Worm (Caenorhabditis elegans): ENCODE results near the gene mtq-2.
"Not testable (repeated sequence)": the region's sequence is repeated elsewhere in the genome, so short reads cannot be mapped to it uniquely, and the experiment has no call there.

mtq-2 gene

ce11 chrII:2224916-2225315 lies 35.7 kb upstream of the mtq-2 start:
- TF ChIP-seq ceh-28 (tag; optimal IDR thresholded peaks at IDR 0.05) (peak; percentile 60), unc-62 (GFP tag; optimal IDR thresholded peaks at IDR 0.05 in 1 of 2) (peak in 1 of 2 experiments; percentile 27)
- not testable (repeated sequence) for TF ChIP-seq unc-62 (tag; optimal IDR thresholded peaks at IDR 0.05)

- no peak for TF ChIP-seq daf-19 (GFP tag; conservative IDR thresholded peaks at IDR 0.05)
- TF ChIP-seq D1046.2 (GFP tag; IDR thresholded peaks at IDR 0.05): no peak
- TF ChIP-seq jun-1 (tag; optimal IDR thresholded peaks at IDR 0.05): no peak
- TF ChIP-seq daf-16 (GFP tag; optimal IDR thresholded peaks at IDR 0.05): no peak
- no peak for TF ChIP-seq daf-16 (tag; optimal IDR thresholded peaks at IDR 0.05)
- TF ChIP-seq ztf-7 (tag; optimal IDR thresholded peaks at IDR 0.05): no peak
Measured at ce11 chrII:2223467-2223866, 34.2 kb upstream of the mtq-2 start, which contains the start of gene cbs-2. TSS of gene cbs-2 (minus strand) at chrII:2223567.

DNA sequence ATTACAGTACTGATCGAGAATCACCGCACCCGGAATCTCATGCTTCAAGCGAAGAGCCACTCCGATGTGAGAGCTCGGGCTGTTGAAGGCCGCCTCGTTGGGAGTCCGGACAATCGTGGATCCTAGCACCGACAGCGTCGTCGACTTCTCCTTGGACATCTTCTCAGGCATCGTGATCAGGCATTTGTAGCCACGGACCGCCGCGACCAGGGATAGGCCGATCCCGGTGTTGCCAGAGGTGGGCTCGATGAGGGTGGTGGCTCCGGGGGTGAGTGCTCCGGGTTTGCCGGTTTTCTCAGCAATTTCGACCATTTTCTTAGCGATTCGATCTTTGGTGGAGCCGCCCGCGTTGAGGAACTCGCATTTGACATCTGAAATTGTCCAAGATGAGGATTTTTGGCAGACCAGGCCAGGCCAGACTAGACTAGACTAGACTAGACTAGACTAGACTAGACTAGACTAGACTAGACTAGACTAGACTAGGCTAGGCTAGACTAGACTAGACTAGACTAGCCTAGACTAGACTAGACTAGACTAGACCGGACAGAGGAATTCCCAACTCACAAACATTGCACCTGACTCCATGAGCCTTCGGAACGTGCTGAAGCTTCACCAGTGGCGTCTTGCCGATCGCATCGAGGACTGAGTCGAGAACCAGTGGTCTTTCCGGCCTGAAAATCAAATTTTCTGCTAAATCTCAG lies 32.1 kb upstream of the mtq-2 start:
- peak; percentile 88 for TF ChIP-seq set-16 (GFP tag; IDR thresholded peaks at IDR 0.05)
- TF ChIP-seq lin-38 (GFP tag; IDR thresholded peaks at IDR 0.05): no peak
- TF ChIP-seq ceh-32 (tag; optimal IDR thresholded peaks at IDR 0.05; ENCODE audit: poor library complexity): no peak
- TF ChIP-seq lin-13 (GFP tag; optimal IDR thresholded peaks at IDR 0.05): peak; percentile 89
- TF ChIP-seq nhr-25 (tag; optimal IDR thresholded peaks at IDR 0.05; ENCODE audit: borderline replicate concordance, insufficient read depth): no peak
- TF ChIP-seq mep-1 (tag; optimal IDR thresholded peaks at IDR 0.05): no peak
- peak; percentile 93 for TF ChIP-seq nhr-28 (tag; optimal IDR thresholded peaks at IDR 0.05)

ce11 chrII:2219880-2220279 lies 30.6 kb upstream of the mtq-2 start, which contains the start of gene Y59C2A.3:
TSS of gene Y59C2A.3 (minus strand) at chrII:2219921.
- peak; percentile 19 for TF ChIP-seq dpl-1 (GFP tag; optimal IDR thresholded peaks at IDR 0.05)
- TF ChIP-seq mes-2 (tag; optimal IDR thresholded peaks at IDR 0.05; ENCODE audit: poor library complexity, severe bottlenecking): peak; percentile 72
- TF ChIP-seq lim-7 (GFP tag; IDR thresholded peaks at IDR 0.05): no peak
- TF ChIP-seq rbr-2 (tag; optimal IDR thresholded peaks at IDR 0.05): peak; percentile 65
- TF ChIP-seq hlh-30 (tag; optimal IDR thresholded peaks at IDR 0.05; ENCODE audit: insufficient read depth): peak; percentile 52
- peak; percentile 77 for TF ChIP-seq lin-38 (GFP tag; IDR thresholded peaks at IDR 0.05)
- TF ChIP-seq Y105C5A.15 (GFP tag; IDR thresholded peaks at IDR 0.05): no peak
- 0 out of 2 replicates have a peak, but pooled peaks have one; percentile 18 for TF ChIP-seq hmg-1.1 (GFP tag; IDR thresholded peaks at IDR 0.05)
- TF ChIP-seq lsy-2 (tag; optimal IDR thresholded peaks at IDR 0.05): peak in 1 of 2 experiments; percentile 51
- TF ChIP-seq aha-1 (tag): peak; percentile 58
- no peak for TF ChIP-seq ceh-44 (GFP tag; IDR thresholded peaks at IDR 0.05)
- TF ChIP-seq saeg-2 (GFP tag; IDR thresholded peaks at IDR 0.05): no peak
- peak; percentile 50 for TF ChIP-seq mep-1 (tag; optimal IDR thresholded peaks at IDR 0.05)
- no peak for TF ChIP-seq ama-1 (optimal IDR thresholded peaks at IDR 0.05)
- TF ChIP-seq D1046.2 (GFP tag; IDR thresholded peaks at IDR 0.05): no peak
- no peak for TF ChIP-seq egl-43 (GFP tag; IDR thresholded peaks at IDR 0.05)
- TF ChIP-seq dmd-6 (GFP tag; IDR thresholded peaks at IDR 0.05): no peak
- peak; percentile 80 for TF ChIP-seq set-16 (GFP tag; IDR thresholded peaks at IDR 0.05)
- peak; percentile 17 for TF ChIP-seq hlh-11 (tag; optimal IDR thresholded peaks at IDR 0.05)

DNA sequence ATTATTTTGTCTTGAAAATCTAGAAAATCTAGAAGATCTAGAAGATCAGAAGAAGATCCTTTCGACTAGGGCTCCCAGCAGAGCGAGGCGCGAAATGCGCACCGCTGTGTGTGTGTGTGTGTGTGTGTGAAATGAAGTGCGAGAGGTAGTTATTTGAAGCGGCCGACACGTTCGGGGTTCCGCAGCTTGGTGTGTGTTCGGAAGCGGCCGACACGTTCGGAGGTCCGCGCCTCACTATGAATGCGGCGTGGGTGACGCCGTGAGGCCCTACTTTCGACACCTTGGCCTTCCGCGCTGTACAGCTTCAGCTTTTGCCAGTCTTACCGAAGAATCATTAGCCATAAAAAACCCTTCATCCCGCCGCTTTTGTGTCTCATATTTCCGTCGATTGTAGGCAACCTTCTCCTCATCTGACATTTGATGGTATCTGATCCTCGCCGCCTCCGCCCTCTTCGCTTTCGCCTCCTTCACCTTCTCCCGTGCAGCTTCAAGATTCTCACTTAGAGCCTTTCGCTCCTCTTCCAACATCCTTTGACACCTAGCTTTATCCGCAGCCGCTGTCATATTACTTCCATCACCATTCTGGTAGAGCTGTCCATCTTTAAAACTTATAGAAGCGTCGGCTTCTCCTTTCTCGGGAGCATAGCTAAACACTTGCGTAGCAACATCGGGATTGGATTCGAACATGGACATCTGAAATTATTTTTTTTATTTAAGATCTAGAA lies 27.8 kb upstream of the mtq-2 start:
- TF ChIP-seq nhr-11 (tag; optimal IDR thresholded peaks at IDR 0.05) (no peak), hmg-1.1 (GFP tag; IDR thresholded peaks at IDR 0.05) (no peak), nhr-10 (tag; optimal IDR thresholded peaks at IDR 0.05) (no peak), ama-1 (optimal IDR thresholded peaks at IDR 0.05) (no peak), vab-7 (GFP tag; IDR thresholded peaks at IDR 0.05) (no peak), Y105C5A.15 (GFP tag; IDR thresholded peaks at IDR 0.05) (no peak), ctbp-1 (GFP tag; IDR thresholded peaks at IDR 0.05) (no peak), unc-62 (GFP tag; optimal IDR thresholded peaks at IDR 0.05 in 1 of 2) (peak in 1 of 2 experiments; percentile 90), unc-62 (tag; optimal IDR thresholded peaks at IDR 0.05) (no peak), lin-39 (tag; optimal IDR thresholded peaks at IDR 0.05) (no peak), gei-8 (GFP tag; optimal IDR thresholded peaks at IDR 0.05) (no peak), set-16 (GFP tag; IDR thresholded peaks at IDR 0.05) (peak; percentile 53; the same call in 1 of the 2 replicates), aha-1 (tag) (peak; percentile 96), nhr-77 (tag; optimal IDR thresholded peaks at IDR 0.05) (no peak), fkh-10 (GFP tag; optimal IDR thresholded peaks at IDR 0.05) (no peak), nhr-6 (tag; optimal IDR thresholded peaks at IDR 0.05) (no peak), ceh-82 (tag; optimal IDR thresholded peaks at IDR 0.05) (no peak), F37D6.2 (tag; optimal IDR thresholded peaks at IDR 0.05) (no peak)
